Worm (Caenorhabditis elegans) whole organism, early embryonic: ENCODE measurements around the gene C18A11.2.

Experiments
- B0310.2 ChIP-seq: sonication (generic microtip); optimal IDR thresholded peaks from 2 replicates; lab custom pipeline; 2016; ENCODE audit warnings: mild to moderate bottlenecking, missing genetic modification characterization, missing compliant biosample characterization
- F13C5.2 ChIP-seq: sonication (generic microtip); optimal IDR thresholded peaks from 2 replicates; lab custom pipeline; 2017; ENCODE audit warnings: mild to moderate bottlenecking, missing genetic modification characterization, inconsistent platforms, missing compliant biosample characterization
- aly-1 ChIP-seq: sonication (generic microtip); optimal IDR thresholded peaks from 2 replicates; lab custom pipeline; 2016; ENCODE audit warnings: missing genetic modification characterization, missing compliant biosample characterization
- ama-1 ChIP-seq: fragments of 150-350 bp; optimal IDR thresholded peaks from 2 replicates; lab custom pipeline; 2014
- ceh-13 ChIP-seq: fragments of 200-800 bp; sonication (Bioruptor generic); optimal IDR thresholded peaks from 2 replicates; lab custom pipeline; 2018; ENCODE audit warnings: mild to moderate bottlenecking, missing genetic modification characterization, missing compliant biosample characterization
- ceh-36 ChIP-seq: sonication (generic microtip); optimal IDR thresholded peaks from 2 replicates; lab custom pipeline; 2016; ENCODE audit warnings: missing genetic modification characterization, inconsistent platforms, missing compliant biosample characterization
- ets-7 ChIP-seq: sonication (generic microtip); optimal IDR thresholded peaks from 2 replicates; lab custom pipeline; 2016; ENCODE audit warnings: missing genotype, missing genetic modification characterization, missing compliant biosample characterization
- flt-1 ChIP-seq: fragments of 200-800 bp; sonication (Bioruptor generic); IDR thresholded peaks from 2 replicates; pipeline ENCODE4 v1.3.6; 2022; ENCODE audit warnings: missing genetic modification characterization, missing compliant biosample characterization
- hmbx-1 ChIP-seq: sonication (generic microtip); optimal IDR thresholded peaks from 2 replicates; lab custom pipeline; 2016; ENCODE audit warnings: mild to moderate bottlenecking, missing genetic modification characterization, missing compliant biosample characterization
- hmg-4 ChIP-seq: fragments of 200-800 bp; sonication (Bioruptor generic); optimal IDR thresholded peaks from 2 replicates; lab custom pipeline; 2018; ENCODE audit warnings: mild to moderate bottlenecking, missing genetic modification characterization, missing compliant biosample characterization
- hnd-1 ChIP-seq: sonication (generic microtip); optimal IDR thresholded peaks from 2 replicates; lab custom pipeline; 2016; ENCODE audit warnings: missing genetic modification characterization, missing compliant biosample characterization
- pes-1 ChIP-seq: fragments of 200-800 bp; sonication (Bioruptor generic); IDR thresholded peaks from 2 replicates; pipeline ENCODE4 v1.3.6; 2022; ENCODE audit warnings: missing genetic modification reagents, missing genetic modification characterization, missing compliant biosample characterization
- scrt-1 ChIP-seq: fragments of 200-800 bp; sonication (Bioruptor generic); IDR thresholded peaks from 2 replicates; pipeline ENCODE4 v1.3.6; 2022; ENCODE audit warnings: missing genetic modification characterization, missing compliant biosample characterization
- sea-1 ChIP-seq: fragments of 200-800 bp; sonication (Bioruptor generic); conservative IDR thresholded peaks from 2 replicates; pipeline ENCODE4 v1.3.6; 2022; ENCODE audit warnings: missing genetic modification characterization, missing compliant biosample characterization
- tbx-11 ChIP-seq: fragments of 200-800 bp; sonication (Bioruptor generic); IDR thresholded peaks from 2 replicates; pipeline ENCODE4 v1.3.6; 2022; ENCODE audit warnings: missing genetic modification characterization, missing compliant biosample characterization
- tbx-37 ChIP-seq: fragments of 200-800 bp; sonication (Bioruptor generic); conservative IDR thresholded peaks from 2 replicates; pipeline ENCODE4 v1.3.6; 2022; ENCODE audit warnings: missing genetic modification reagents, missing genetic modification characterization, missing compliant biosample characterization
- tra-4 ChIP-seq: sonication (generic microtip); optimal IDR thresholded peaks from 2 replicates; lab custom pipeline; 2017; ENCODE audit warnings: missing genetic modification characterization, missing compliant biosample characterization

C18A11.2 gene

ce11 chrX:8060823-8061222, 6.5 kb upstream of the C18A11.2 start, which contains the start of gene C18A11.3:
Gene C18A11.3 (plus strand): TSS chrX:8061123.
- TF ChIP-seq tra-4 (no peak), hmbx-1 (tag; lab: Kevin White, UChicago) (no peak), sea-1 (GFP tag; lab: Robert Waterston, UW) (no peak), hnd-1 (tag; lab: Kevin White, UChicago) (no peak), ama-1 (no peak), ets-7 (tag; lab: Kevin White, UChicago) (no peak), tbx-11 (GFP tag; lab: Robert Waterston, UW) (no peak), B0310.2 (tag; lab: Kevin White, UChicago) (no peak), hmg-4 (no peak), pes-1 (GFP tag; lab: Robert Waterston, UW) (no peak), F13C5.2 (tag; lab: Kevin White, UChicago) (no peak), ceh-36 (tag; lab: Kevin White, UChicago) (no peak), flt-1 (GFP tag; lab: Robert Waterston, UW) (no peak)

ce11 chrX:8069293-8069692, 1.9 kb downstream of the C18A11.2 start, which contains the start of gene C18A11.1:
Gene C18A11.1 (plus strand): TSS chrX:8069328.
- TF ChIP-seq scrt-1 (GFP tag; lab: Robert Waterston, UW) (no peak), sea-1 (GFP tag; lab: Robert Waterston, UW) (no peak), B0310.2 (tag; lab: Kevin White, UChicago) (no peak), ceh-36 (tag; lab: Kevin White, UChicago) (no peak)

ce11 chrX:8074527-8074926, 7.2 kb downstream of the C18A11.2 start:
- no peak for TF ChIP-seq hmbx-1 (tag; lab: Kevin White, UChicago)
- no peak for TF ChIP-seq aly-1 (tag; lab: Kevin White, UChicago)
- TF ChIP-seq hmg-4 = no peak
- no peak for TF ChIP-seq tra-4
- TF ChIP-seq ceh-36 (tag; lab: Kevin White, UChicago) = no peak
- no peak for TF ChIP-seq F13C5.2 (tag; lab: Kevin White, UChicago)
- no peak for TF ChIP-seq tbx-37 (GFP tag; lab: Robert Waterston, UW)
- no peak for TF ChIP-seq ama-1
- no peak for TF ChIP-seq flt-1 (GFP tag; lab: Robert Waterston, UW)
- no peak for TF ChIP-seq B0310.2 (tag; lab: Kevin White, UChicago)
- TF ChIP-seq tbx-11 (GFP tag; lab: Robert Waterston, UW) = no peak
- TF ChIP-seq ceh-13 (GFP tag; lab: Kevin White, UChicago) = no peak
- no peak for TF ChIP-seq sea-1 (GFP tag; lab: Robert Waterston, UW)
- no peak for TF ChIP-seq scrt-1 (GFP tag; lab: Robert Waterston, UW)
- no peak for TF ChIP-seq pes-1 (GFP tag; lab: Robert Waterston, UW)

- TF ChIP-seq tbx-11 (GFP tag; lab: Robert Waterston, UW) (no peak), sea-1 (GFP tag; lab: Robert Waterston, UW) (no peak), hmg-4 (no peak), pes-1 (GFP tag; lab: Robert Waterston, UW) (no peak), flt-1 (GFP tag; lab: Robert Waterston, UW) (no peak), hnd-1 (tag; lab: Kevin White, UChicago) (no peak), tbx-37 (GFP tag; lab: Robert Waterston, UW) (no peak), scrt-1 (GFP tag; lab: Robert Waterston, UW) (no peak)
Observed at ce11 chrX:8077748-8078147, 10.4 kb downstream of the C18A11.2 start, which contains the start of gene C46F2.1. Gene C46F2.1 (plus strand): TSS chrX:8078048.

ce11 chrX:8078374-8078773, 11.0 kb downstream of the C18A11.2 start:
- TF ChIP-seq ets-7 (tag; lab: Kevin White, UChicago) (no peak), tbx-37 (GFP tag; lab: Robert Waterston, UW) (no peak), pes-1 (GFP tag; lab: Robert Waterston, UW) (no peak), B0310.2 (tag; lab: Kevin White, UChicago) (no peak), ama-1 (no peak), hnd-1 (tag; lab: Kevin White, UChicago) (no peak), ceh-36 (tag; lab: Kevin White, UChicago) (no peak), F13C5.2 (tag; lab: Kevin White, UChicago) (no peak), tbx-11 (GFP tag; lab: Robert Waterston, UW) (no peak), scrt-1 (GFP tag; lab: Robert Waterston, UW) (no peak), sea-1 (GFP tag; lab: Robert Waterston, UW) (no peak), ceh-13 (GFP tag; lab: Kevin White, UChicago) (no peak), aly-1 (tag; lab: Kevin White, UChicago) (no peak), hmg-4 (no peak), flt-1 (GFP tag; lab: Robert Waterston, UW) (no peak), hmbx-1 (tag; lab: Kevin White, UChicago) (no peak), tra-4 (no peak)

ce11 chrX:8078899-8079298, 11.5 kb downstream of the C18A11.2 start:
- TF ChIP-seq scrt-1 (GFP tag; lab: Robert Waterston, UW) = no peak
- no peak for TF ChIP-seq hnd-1 (tag; lab: Kevin White, UChicago)
- no peak for TF ChIP-seq sea-1 (GFP tag; lab: Robert Waterston, UW)
- no peak for TF ChIP-seq F13C5.2 (tag; lab: Kevin White, UChicago)
- TF ChIP-seq tra-4 = no peak
- no peak for TF ChIP-seq ama-1
- TF ChIP-seq B0310.2 (tag; lab: Kevin White, UChicago) = no peak
- TF ChIP-seq aly-1 (tag; lab: Kevin White, UChicago) = no peak
- TF ChIP-seq flt-1 (GFP tag; lab: Robert Waterston, UW) = no peak

- TF ChIP-seq ets-7 (tag; lab: Kevin White, UChicago) (no peak), ama-1 (no peak), B0310.2 (tag; lab: Kevin White, UChicago) (no peak), hnd-1 (tag; lab: Kevin White, UChicago) (no peak), hmg-4 (no peak), tbx-11 (GFP tag; lab: Robert Waterston, UW) (no peak), sea-1 (GFP tag; lab: Robert Waterston, UW) (no peak), flt-1 (GFP tag; lab: Robert Waterston, UW) (no peak), pes-1 (GFP tag; lab: Robert Waterston, UW) (no peak), hmbx-1 (tag; lab: Kevin White, UChicago) (no peak), tbx-37 (GFP tag; lab: Robert Waterston, UW) (no peak), aly-1 (tag; lab: Kevin White, UChicago) (no peak), ceh-13 (GFP tag; lab: Kevin White, UChicago) (no peak), F13C5.2 (tag; lab: Kevin White, UChicago) (no peak)
Observed at ce11 chrX:8082703-8083102, 15.3 kb downstream of the C18A11.2 start.
